Fruit fly (Drosophila melanogaster) whole organism, embryonic: ENCODE data around the gene Sulf1.

ENCODE experiments used
- CG10267 ChIP-seq: fragments of 200-800 bp; sonication (Bioruptor generic); optimal IDR thresholded peaks from 2 replicates; lab custom pipeline; 2018; ENCODE audit warnings: missing biosample characterization, mild to moderate bottlenecking, missing genetic modification characterization, moderate library complexity
- CG12104 ChIP-seq: fragments of 200-800 bp; sonication (Bioruptor generic); optimal IDR thresholded peaks from 3 replicates; lab custom pipeline; 2016; ENCODE audit warnings: missing biosample characterization, missing genetic modification characterization
- CG12391 ChIP-seq: fragments of 200-800 bp; sonication (Bioruptor generic); optimal IDR thresholded peaks from 3 replicates; lab custom pipeline; 2018; ENCODE audit warnings: missing biosample characterization, mild to moderate bottlenecking, missing genetic modification characterization, moderate library complexity
- CG12659 ChIP-seq: fragments of 200-800 bp; sonication (Bioruptor generic); optimal IDR thresholded peaks from 3 replicates; lab custom pipeline; 2017; ENCODE audit warnings: mild to moderate bottlenecking, missing biosample characterization, missing genetic modification reagents, missing genetic modification characterization
- CG13287 ChIP-seq: fragments of 200-800 bp; sonication (Bioruptor generic); IDR thresholded peaks from 2 replicates; pipeline ENCODE4 v1.3.6; 2022; ENCODE audit warnings: missing biosample characterization, missing genetic modification characterization; ENCODE audit not compliant: partially characterized antibody
- CG14667 ChIP-seq: fragments of 200-800 bp; sonication (Bioruptor generic); IDR thresholded peaks from 2 replicates; pipeline ENCODE4 v1.3.6; 2022; ENCODE audit warnings: missing biosample characterization, missing genetic modification characterization
- CG17912 ChIP-seq: fragments of 200-800 bp; sonication (Bioruptor generic); optimal IDR thresholded peaks from 2 replicates; lab custom pipeline; 2018; ENCODE audit warnings: missing biosample characterization, mild to moderate bottlenecking, missing genetic modification characterization
- CG2199 ChIP-seq: fragments of 200-800 bp; sonication (Bioruptor generic); IDR thresholded peaks from 3 replicates; pipeline ENCODE4 v1.3.6; 2022; ENCODE audit warnings: missing biosample characterization, missing genetic modification characterization
- CG3281 ChIP-seq: fragments of 200-800 bp; sonication (Bioruptor generic); optimal IDR thresholded peaks from 3 replicates; lab custom pipeline; 2017; ENCODE audit warnings: missing biosample characterization, mild to moderate bottlenecking, missing genetic modification characterization
- CG33213 ChIP-seq: fragments of 200-800 bp; sonication (Bioruptor generic); optimal IDR thresholded peaks from 3 replicates; lab custom pipeline; 2016; ENCODE audit warnings: missing biosample characterization, missing genetic modification characterization
- CG3847 ChIP-seq: fragments of 200-800 bp; sonication (Bioruptor generic); IDR thresholded peaks from 2 replicates; pipeline ENCODE4 v1.3.6; 2022; ENCODE audit warnings: missing biosample characterization, missing genetic modification characterization
- CG3995 ChIP-seq: fragments of 200-800 bp; sonication (Bioruptor generic); optimal IDR thresholded peaks from 3 replicates; lab custom pipeline; 2016; ENCODE audit warnings: missing biosample characterization, missing genetic modification characterization
- CG4707 ChIP-seq: fragments of 200-800 bp; sonication (Bioruptor generic); optimal IDR thresholded peaks from 2 replicates; lab custom pipeline; 2018; ENCODE audit warnings: missing biosample characterization, mild to moderate bottlenecking, missing genetic modification characterization, moderate library complexity
- CG8478 ChIP-seq: fragments of >200 bp; optimal IDR thresholded peaks from 2 replicates; lab custom pipeline; 2018
- CG8924 ChIP-seq: fragments of 200-800 bp; optimal IDR thresholded peaks from 3 replicates; lab custom pipeline; 2019; ENCODE audit warnings: missing biosample characterization, mild to moderate bottlenecking, missing genetic modification characterization, moderate library complexity
- CG9797 ChIP-seq: fragments of 200-800 bp; sonication (Bioruptor generic); optimal IDR thresholded peaks from 3 replicates; lab custom pipeline; 2018; ENCODE audit warnings: missing biosample characterization, mild to moderate bottlenecking, missing genetic modification characterization
- Chrac-16 ChIP-seq: fragments of 200-800 bp; sonication (Bioruptor generic); optimal IDR thresholded peaks from 3 replicates; lab custom pipeline; 2016; ENCODE audit warnings: missing biosample characterization, missing genetic modification characterization
- Dek ChIP-seq: fragments of 200-800 bp; sonication (Bioruptor generic); optimal IDR thresholded peaks from 3 replicates; lab custom pipeline; 2019; ENCODE audit warnings: missing biosample characterization, mild to moderate bottlenecking, missing genetic modification characterization, moderate library complexity
- Dp ChIP-seq: fragments of 200-800 bp; sonication (Bioruptor generic); optimal IDR thresholded peaks from 2 replicates; lab custom pipeline; 2018; ENCODE audit warnings: missing biosample characterization, mild to moderate bottlenecking, missing genetic modification characterization, moderate library complexity
- E2f2 ChIP-seq: fragments of 200-800 bp; sonication (Bioruptor generic); IDR thresholded peaks from 2 replicates; pipeline ENCODE4 v1.3.6; 2022; ENCODE audit warnings: missing biosample characterization, missing genetic modification characterization
- Fer1 ChIP-seq: fragments of 200-800 bp; sonication (Bioruptor generic); optimal IDR thresholded peaks from 2 replicates; lab custom pipeline; 2017; ENCODE audit warnings: missing biosample characterization, mild to moderate bottlenecking, missing genetic modification characterization
- Hmr ChIP-seq: fragments of 200-800 bp; sonication (Bioruptor generic); optimal IDR thresholded peaks from 3 replicates; lab custom pipeline; 2017; ENCODE audit warnings: mild to moderate bottlenecking, missing biosample characterization, missing genetic modification reagents, missing genetic modification characterization
- Hr3 ChIP-seq: fragments of 200-800 bp; sonication (Bioruptor generic); optimal IDR thresholded peaks from 3 replicates; lab custom pipeline; 2016; ENCODE audit warnings: missing biosample characterization, missing genetic modification characterization
- Hr39 ChIP-seq: fragments of >200 bp; optimal IDR thresholded peaks from 2 replicates; lab custom pipeline; 2017
- Hr51 ChIP-seq, 2 experiments: fragments of 200-800 bp; sonication (Bioruptor generic); optimal IDR thresholded peaks; 2 replicates in 1 of 2; 3 replicates in 1 of 2; lab custom pipeline; 2016 to 2018; ENCODE audit warnings: missing biosample characterization in 2 of 2, missing genetic modification characterization in 2 of 2, mild to moderate bottlenecking in 1 of 2, moderate library complexity in 1 of 2
- Kr ChIP-seq: fragments of 200-800 bp; sonication (Bioruptor generic); optimal IDR thresholded peaks from 2 replicates; lab custom pipeline; 2017; ENCODE audit warnings: missing biosample characterization, mild to moderate bottlenecking, missing genetic modification characterization
- Lim3 ChIP-seq: fragments of 200-800 bp; sonication (Bioruptor generic); IDR thresholded peaks from 2 replicates; pipeline ENCODE4 v1.3.6; 2022; ENCODE audit warnings: missing biosample characterization, missing genetic modification characterization
- Med ChIP-seq: fragments of 200-800 bp; sonication (Bioruptor generic); peaks from one replicate; lab custom pipeline; 2016; ENCODE audit warnings: missing biosample characterization, missing genetic modification characterization, mild to moderate bottlenecking, inconsistent platforms, moderate library complexity
- Trl ChIP-seq, 3 experiments: fragments of >200 bp in 2 of 3; fragments of 200-800 bp in 1 of 3; sonication (Bioruptor generic) in 1 of 3; optimal IDR thresholded peaks; 2 replicates in 1 of 3; 3 replicates in 2 of 3; lab custom pipeline; 2016 to 2017; ENCODE audit warnings: missing biosample characterization in 1 of 3, missing genetic modification characterization in 1 of 3
- Vsx1 ChIP-seq: fragments of 200-800 bp; sonication (Bioruptor generic); optimal IDR thresholded peaks from 2 replicates; lab custom pipeline; 2017; ENCODE audit warnings: missing biosample characterization, mild to moderate bottlenecking, missing genetic modification characterization, missing genetic modification reagents
- Xrp1 ChIP-seq: fragments of 200-800 bp; sonication (Bioruptor generic); IDR thresholded peaks from 2 replicates; pipeline ENCODE4 v1.3.6; 2022; ENCODE audit warnings: missing biosample characterization, missing genetic modification characterization
- bbx ChIP-seq: fragments of 200-800 bp; sonication (Bioruptor generic); IDR thresholded peaks from 2 replicates; pipeline ENCODE4 v1.3.6; 2022; ENCODE audit warnings: missing biosample characterization, missing genetic modification characterization; ENCODE audit not compliant: partially characterized antibody
- cg ChIP-seq: fragments of 200-800 bp; sonication (Bioruptor generic); optimal IDR thresholded peaks from 3 replicates; lab custom pipeline; 2019; ENCODE audit warnings: missing biosample characterization, mild to moderate bottlenecking, missing genetic modification characterization, moderate library complexity
- dimm ChIP-seq: fragments of 200-800 bp; sonication (Bioruptor generic); IDR thresholded peaks from 2 replicates; pipeline ENCODE4 v1.3.6; 2022; ENCODE audit warnings: missing biosample characterization, missing genetic modification characterization
- ftz-f1 ChIP-seq: fragments of 200-800 bp; sonication (Bioruptor generic); optimal IDR thresholded peaks from 2 replicates; lab custom pipeline; 2016; ENCODE audit warnings: missing biosample characterization, missing genetic modification characterization
- gfzf ChIP-seq: fragments of 200-800 bp; sonication (Bioruptor generic); optimal IDR thresholded peaks from 2 replicates; lab custom pipeline; 2016; ENCODE audit warnings: missing biosample characterization, mild to moderate bottlenecking, missing genetic modification characterization, moderate library complexity
- jigr1 ChIP-seq: fragments of 200-800 bp; sonication (Bioruptor generic); IDR thresholded peaks from 3 replicates; pipeline ENCODE4 v1.3.6; 2022; ENCODE audit warnings: missing biosample characterization, missing genetic modification characterization
- lola ChIP-seq, 3 experiments: fragments of >200 bp in 2 of 3; fragments of 200-800 bp in 1 of 3; sonication (Bioruptor generic) in 1 of 3; optimal IDR thresholded peaks; 2 replicates each; lab custom pipeline; 2017 to 2019; ENCODE audit warnings: missing biosample characterization in 3 of 3, missing genetic modification characterization in 3 of 3, mild to moderate bottlenecking in 1 of 3, moderate library complexity in 1 of 3
- pzg ChIP-seq: fragments of 200-800 bp; sonication (Bioruptor generic); optimal IDR thresholded peaks from 3 replicates; lab custom pipeline; 2018; ENCODE audit warnings: missing biosample characterization, mild to moderate bottlenecking, missing genetic modification characterization, moderate library complexity
- sd ChIP-seq: fragments of 200-800 bp; sonication (Bioruptor generic); optimal IDR thresholded peaks from 3 replicates; lab custom pipeline; 2018; ENCODE audit warnings: missing biosample characterization, mild to moderate bottlenecking, missing genetic modification characterization, moderate library complexity
- sna ChIP-seq: fragments of 200-800 bp; sonication (Bioruptor generic); IDR thresholded peaks from 2 replicates; pipeline ENCODE4 v1.3.6; 2022; ENCODE audit warnings: missing biosample characterization, missing genetic modification characterization; ENCODE audit not compliant: partially characterized antibody
- stwl ChIP-seq: fragments of 200-800 bp; sonication (Bioruptor generic); optimal IDR thresholded peaks from 3 replicates; lab custom pipeline; 2018; ENCODE audit warnings: missing biosample characterization, mild to moderate bottlenecking, missing genetic modification characterization, moderate library complexity
- ttk ChIP-seq: fragments of 200-800 bp; sonication (Bioruptor generic); IDR thresholded peaks from 2 replicates; pipeline ENCODE4 v2.1.2; 2022; ENCODE audit warnings: missing biosample characterization, missing genetic modification characterization
- z ChIP-seq: fragments of 200-800 bp; sonication (Bioruptor generic); IDR thresholded peaks from 3 replicates; pipeline ENCODE4 v1.3.6; 2022; ENCODE audit warnings: missing biosample characterization, missing genetic modification characterization
- zen ChIP-seq: fragments of 200-800 bp; sonication (Bioruptor generic); optimal IDR thresholded peaks from 3 replicates; lab custom pipeline; 2018; ENCODE audit warnings: missing biosample characterization, mild to moderate bottlenecking, missing genetic modification characterization, moderate library complexity

The Sulf1 gene

dm6 chr3R:16274534-16274933 lies 64.8 kb downstream of the Sulf1 start (continued):
- TF ChIP-seq z: peak; percentile 64; the same call in 2 of the 3 replicates
- TF ChIP-seq bbx (GFP tag; lab: Robert Waterston, UW): peak; percentile 26; the same call in 1 of the 2 replicates
- 0 out of 3 replicates have a peak, but pooled peaks have one; percentile 25 for TF ChIP-seq CG2199 (GFP tag; lab: Robert Waterston, UW)
- peak; percentile 66 for TF ChIP-seq cg
- no peak for TF ChIP-seq CG4707

dm6 chr3R:16273503-16274131 lies 65.8 kb downstream of the Sulf1 start:
- peak; percentile 53 for TF ChIP-seq stwl (tag; lab: Kevin White, UChicago)
- no peak for TF ChIP-seq Lim3 (GFP tag; lab: Robert Waterston, UW)
- peak; percentile 25 for TF ChIP-seq pzg (GFP tag; lab: Kevin White, UChicago)
- TF ChIP-seq jigr1 (GFP tag; lab: Robert Waterston, UW): no peak
- TF ChIP-seq E2f2 (GFP tag; lab: Robert Waterston, UW): peak; percentile 51
- TF ChIP-seq CG10267 (tag; lab: Kevin White, UChicago): peak; percentile 12
- no peak for TF ChIP-seq CG3995 (GFP tag; lab: Kevin White, UChicago)
- peak; percentile 33 for TF ChIP-seq CG12659
- peak; percentile 64 for TF ChIP-seq gfzf (GFP tag; lab: Kevin White, UChicago)
- TF ChIP-seq Fer1 (GFP tag; lab: Kevin White, UChicago): peak; percentile 14
- TF ChIP-seq CG2199 (GFP tag; lab: Robert Waterston, UW): 0 out of 3 replicates have a peak, but pooled peaks have one; percentile 54
- TF ChIP-seq Hr3 (GFP tag; lab: Kevin White, UChicago): no peak
- peak; percentile 2 for TF ChIP-seq zen (tag; lab: Kevin White, UChicago)
- peak; percentile 64 for TF ChIP-seq Vsx1
- TF ChIP-seq sd: no peak
- peak; percentile 43 for TF ChIP-seq CG9797 (GFP tag; lab: Kevin White, UChicago)
- no peak for TF ChIP-seq CG3847
- peak; percentile 76 for TF ChIP-seq Med (GFP tag; lab: Kevin White, UChicago)
- 0 out of 2 replicates have a peak, but pooled peaks have one; percentile 11 for TF ChIP-seq CG13287 (GFP tag; lab: Robert Waterston, UW)
- peak; percentile 19 for TF ChIP-seq Dp
- TF ChIP-seq CG12391 (tag; lab: Kevin White, UChicago): no peak
- TF ChIP-seq Dek (tag; lab: Kevin White, UChicago): peak; percentile 34
- peak; percentile 29 for TF ChIP-seq ftz-f1 (GFP tag; lab: Kevin White, UChicago)
- TF ChIP-seq Trl (optimal IDR thresholded peaks at IDR 0.05; lab: Kevin White, UChicago): no peak
- TF ChIP-seq Trl (GFP tag; optimal IDR thresholded peaks at IDR 0.05; lab: Kevin White, UChicago): peak; percentile 18

- no peak for TF ChIP-seq CG12104 (GFP tag; lab: Kevin White, UChicago)
- TF ChIP-seq CG33213 (GFP tag; lab: Kevin White, UChicago): no peak
- no peak for TF ChIP-seq lola (GFP tag; optimal IDR thresholded peaks at IDR 0.05; lab: Kevin White, UChicago)
- TF ChIP-seq Xrp1 (GFP tag; lab: Robert Waterston, UW): no peak
- no peak for TF ChIP-seq Hr39 (lab: Kevin White, UChicago)
- no peak for TF ChIP-seq CG8924 (tag; lab: Kevin White, UChicago)
- TF ChIP-seq dimm (GFP tag; lab: Robert Waterston, UW): no peak
- TF ChIP-seq ttk (GFP tag; lab: Robert Waterston, UW): no peak
- TF ChIP-seq CG17912 (GFP tag; lab: Kevin White, UChicago): no peak
- peak; percentile 21 for TF ChIP-seq pzg (GFP tag; lab: Kevin White, UChicago)
- 0 out of 2 replicates have a peak, but pooled peaks have one; percentile 16 for TF ChIP-seq sna (GFP tag; lab: Robert Waterston, UW)
- TF ChIP-seq Kr (GFP tag; lab: Kevin White, UChicago): no peak
- no peak for TF ChIP-seq Hmr (GFP tag; lab: Kevin White, UChicago)
- no peak for TF ChIP-seq CG14667 (GFP tag; lab: Robert Waterston, UW)
- peak; percentile 87 for TF ChIP-seq CG8478 (lab: Kevin White, UChicago)
- TF ChIP-seq Chrac-16 (GFP tag; lab: Kevin White, UChicago): no peak
- TF ChIP-seq Hr51 (GFP tag; optimal IDR thresholded peaks at IDR 0.05; lab: Kevin White, UChicago): no peak
- peak; percentile 3 for TF ChIP-seq CG3281 (GFP tag; lab: Kevin White, UChicago)
- peak; percentile 24 for TF ChIP-seq stwl (tag; lab: Kevin White, UChicago)
Observed at dm6 chr3R:16272754-16273502, 66.4 kb downstream of the Sulf1 start.
